Worm (Caenorhabditis elegans) whole organism, L3 larva: Measurements from ENCODE around the gene M163.7.

Experiments
- sea-2 ChIP-seq: fragments of 150-350 bp; sonication (generic microtip); optimal IDR thresholded peaks from 4 replicates; lab custom pipeline; 2014; ENCODE audit warnings: missing biosample characterization, missing genetic modification reagents, missing genetic modification characterization
- snpc-4 ChIP-seq: fragments of 150-350 bp; optimal IDR thresholded peaks from 2 replicates; lab custom pipeline; 2014; ENCODE audit warnings: missing biosample characterization, missing genetic modification characterization

DNA sequence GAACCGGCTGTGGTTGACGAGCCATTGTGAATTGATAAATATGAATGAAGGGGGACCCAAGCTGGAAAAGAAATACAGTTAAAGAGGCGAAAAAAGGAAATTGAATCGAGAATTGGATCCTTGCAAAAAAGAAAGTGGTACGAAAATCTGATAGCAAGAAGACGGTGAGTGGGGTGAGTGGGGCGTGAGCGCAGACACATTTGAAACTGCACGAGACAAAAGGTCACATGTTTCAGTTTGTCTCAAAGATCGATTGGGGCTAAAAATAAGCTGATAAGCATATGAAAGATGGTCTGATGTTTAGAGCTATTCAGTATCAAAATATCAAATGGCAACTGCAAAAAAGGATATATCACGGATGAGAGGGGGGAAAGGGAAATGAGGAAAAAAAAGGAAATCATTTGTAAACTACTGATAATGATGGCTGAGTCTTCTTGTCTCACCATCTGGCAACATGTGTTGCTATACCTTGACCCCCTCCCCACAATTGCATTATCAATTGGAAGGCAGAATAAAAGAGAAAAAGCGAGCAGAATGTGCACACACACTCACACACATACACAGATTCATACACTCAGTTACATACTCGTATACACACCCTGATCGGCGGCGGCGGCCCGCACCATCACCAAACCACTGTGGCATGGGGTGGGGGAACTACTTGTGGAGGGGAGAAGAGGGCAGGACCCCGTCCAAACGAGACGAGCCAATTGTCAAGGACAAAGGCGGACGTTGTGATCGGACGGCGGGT, 39.4 kb downstream of the M163.7 start, which contains the start of gene M163.1:
- TF ChIP-seq sea-2 (GFP tag; lab: Kevin White, UChicago): no peak
- TF ChIP-seq snpc-4: no peak
